Worm (Caenorhabditis elegans) whole organism, late embryonic: ENCODE results near the gene F37A4.1.

ENCODE experiments used
- K09A11.1 ChIP-seq: sonication (generic microtip); optimal IDR thresholded peaks from 2 replicates; lab custom pipeline; 2017; ENCODE audit warnings: antibody characterized with exemption, mild to moderate bottlenecking, missing genetic modification characterization, missing compliant biosample characterization; ENCODE audit not compliant: insufficient read depth
- ama-1 ChIP-seq: fragments of 150-350 bp; optimal IDR thresholded peaks from 2 replicates; lab custom pipeline; 2014
- ceh-9 ChIP-seq: sonication (generic microtip); optimal IDR thresholded peaks from 2 replicates; lab custom pipeline; 2016; ENCODE audit warnings: mild to moderate bottlenecking, missing genetic modification characterization, inconsistent platforms, missing compliant biosample characterization
- elt-4 ChIP-seq: sonication (generic microtip); optimal IDR thresholded peaks from 2 replicates; lab custom pipeline; 2016; ENCODE audit warnings: missing genetic modification characterization, missing compliant biosample characterization
- hlh-13 ChIP-seq: fragments of 200-800 bp; sonication (Bioruptor generic); optimal IDR thresholded peaks from 2 replicates; lab custom pipeline; 2018; ENCODE audit warnings: mild to moderate bottlenecking, missing genetic modification characterization, missing compliant biosample characterization
- hlh-6 ChIP-seq: sonication (generic microtip); optimal IDR thresholded peaks from 2 replicates; lab custom pipeline; 2016; ENCODE audit warnings: missing genotype, missing genetic modification characterization, missing compliant biosample characterization
- lim-6 ChIP-seq: sonication (generic microtip); optimal IDR thresholded peaks from 2 replicates; lab custom pipeline; 2016; ENCODE audit warnings: missing genetic modification characterization, missing compliant biosample characterization
- pha-4 ChIP-seq: fragments of 150-350 bp; optimal IDR thresholded peaks from 2 replicates; lab custom pipeline; 2018; ENCODE audit warnings: missing biosample characterization, missing genetic modification reagents, missing genetic modification characterization
- sox-4 ChIP-seq: sonication (generic microtip); optimal IDR thresholded peaks from 2 replicates; lab custom pipeline; 2017; ENCODE audit warnings: mild to moderate bottlenecking, missing genetic modification characterization, inconsistent platforms, missing compliant biosample characterization
- unc-3 ChIP-seq, 2 experiments: fragments of 200-800 bp in 1 of 2; sonication (Bioruptor generic) in 1 of 2; sonication (generic microtip) in 1 of 2; conservative IDR thresholded peaks in 1 of 2; optimal IDR thresholded peaks in 1 of 2; 2 replicates each; pipeline versions ENCODE4 v1.3.6 to Lab custom; 2016 to 2022; ENCODE audit warnings: missing compliant biosample characterization in 2 of 2, missing genetic modification characterization in 2 of 2, missing genetic modification reagents in 1 of 2

DNA sequence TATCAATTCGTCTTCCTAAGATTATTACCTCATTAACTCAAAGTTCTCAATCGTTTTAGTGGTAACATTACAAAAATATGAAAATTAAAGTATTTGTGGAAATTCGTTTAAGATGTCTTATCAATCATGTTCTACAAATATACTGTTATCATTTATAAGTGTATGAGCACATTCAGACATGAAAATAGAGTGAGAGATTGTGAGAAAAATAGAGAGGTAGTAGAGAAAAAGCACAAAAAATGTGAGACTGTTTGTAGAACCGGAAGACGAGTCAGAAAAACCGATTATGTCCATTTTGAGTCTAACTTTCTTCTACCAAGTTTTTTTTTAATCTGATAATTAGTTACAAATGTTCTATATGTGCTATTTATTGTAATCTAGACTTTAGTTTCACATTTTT lies 29.9 kb upstream of the F37A4.1 start:
- TF ChIP-seq K09A11.1 (tag; lab: Kevin White, UChicago) (no peak), hlh-6 (no peak), sox-4 (tag; lab: Kevin White, UChicago) (no peak), lim-6 (tag; lab: Kevin White, UChicago) (no peak), pha-4 (no peak), hlh-13 (GFP tag; lab: Kevin White, UChicago) (no peak), ama-1 (lab: Kevin White, UChicago) (no peak), ceh-9 (tag; lab: Kevin White, UChicago) (no peak), elt-4 (no peak), unc-3 (GFP tag; conservative IDR thresholded peaks at IDR 0.05; lab: Robert Waterston, UW) (no peak), unc-3 (tag; optimal IDR thresholded peaks at IDR 0.05; lab: Kevin White, UChicago) (no peak)
